Fruit fly (Drosophila melanogaster) whole organism, wandering third instar larva: ENCODE data around the gene S1P.

ENCODE experiments used
- Abd-B ChIP-seq: fragments of >200 bp; optimal IDR thresholded peaks from 2 replicates; lab custom pipeline; 2017; ENCODE audit warnings: missing biosample characterization, missing genetic modification characterization
- CrebA ChIP-seq: fragments of 200-800 bp; sonication (Bioruptor generic); optimal IDR thresholded peaks from 2 replicates; lab custom pipeline; 2016; ENCODE audit warnings: missing biosample characterization, mild to moderate bottlenecking, missing genetic modification characterization, borderline replicate concordance
- Dif ChIP-seq: fragments of 200-275, 200-300 bp; sonication (Bioruptor generic); optimal IDR thresholded peaks from 2 replicates; lab custom pipeline; 2018; ENCODE audit warnings: missing biosample characterization, missing genetic modification characterization; ENCODE audit not compliant: partially characterized antibody
- Hnf4 ChIP-seq: fragments of 200-800 bp; sonication (Bioruptor generic); optimal IDR thresholded peaks from 2 replicates; lab custom pipeline; 2016; ENCODE audit warnings: missing biosample characterization, mild to moderate bottlenecking, missing genetic modification characterization
- Hr78 ChIP-seq: fragments of >200 bp; optimal IDR thresholded peaks from 2 replicates; lab custom pipeline; 2017; ENCODE audit warnings: missing biosample characterization, missing genetic modification characterization
- brk ChIP-seq: fragments of 200-800 bp; sonication (Bioruptor generic); optimal IDR thresholded peaks from 2 replicates; lab custom pipeline; 2016; ENCODE audit warnings: missing biosample characterization, mild to moderate bottlenecking, missing genetic modification characterization
- dl ChIP-seq, 2 experiments: fragments of 175-275, 200-275 bp in 1 of 2; fragments of 200-275 bp in 1 of 2; sonication (Bioruptor generic); optimal IDR thresholded peaks; lab custom pipeline; 2018; ENCODE audit warnings: mild to moderate bottlenecking in 2 of 2, missing biosample characterization in 2 of 2, missing genetic modification characterization in 2 of 2, moderate library complexity in 2 of 2; ENCODE audit not compliant: partially characterized antibody in 2 of 2, insufficient read depth in 1 of 2
- dmrt93B ChIP-seq: fragments of 200-800 bp; sonication (Bioruptor generic); optimal IDR thresholded peaks from 2 replicates; lab custom pipeline; 2018; ENCODE audit warnings: missing biosample characterization, mild to moderate bottlenecking, missing genetic modification characterization
- dsf ChIP-seq: sonication (Bioruptor generic); optimal IDR thresholded peaks from 2 replicates; lab custom pipeline; 2016; ENCODE audit warnings: missing biosample characterization, missing genetic modification characterization, borderline replicate concordance
- ey ChIP-seq: fragments of 200-800 bp; sonication (Bioruptor generic); optimal IDR thresholded peaks from 2 replicates; lab custom pipeline; 2016; ENCODE audit warnings: missing biosample characterization, missing genetic modification characterization
- h ChIP-seq: fragments of 200-800 bp; sonication (Bioruptor generic); optimal IDR thresholded peaks from 3 replicates; lab custom pipeline; 2016; ENCODE audit warnings: missing biosample characterization, mild to moderate bottlenecking, missing genetic modification characterization
- pan ChIP-seq: fragments of >200 bp; optimal IDR thresholded peaks from 2 replicates; lab custom pipeline; 2017
- psq ChIP-seq: fragments of 200-800 bp; sonication (Bioruptor generic); optimal IDR thresholded peaks from 3 replicates; lab custom pipeline; 2017; ENCODE audit warnings: missing biosample characterization, mild to moderate bottlenecking, missing genetic modification characterization, moderate library complexity
- sage ChIP-seq: fragments of 200-800 bp; sonication (Bioruptor generic); optimal IDR thresholded peaks from 2 replicates; lab custom pipeline; 2016; ENCODE audit warnings: missing biosample characterization, mild to moderate bottlenecking, missing genetic modification characterization

DNA sequence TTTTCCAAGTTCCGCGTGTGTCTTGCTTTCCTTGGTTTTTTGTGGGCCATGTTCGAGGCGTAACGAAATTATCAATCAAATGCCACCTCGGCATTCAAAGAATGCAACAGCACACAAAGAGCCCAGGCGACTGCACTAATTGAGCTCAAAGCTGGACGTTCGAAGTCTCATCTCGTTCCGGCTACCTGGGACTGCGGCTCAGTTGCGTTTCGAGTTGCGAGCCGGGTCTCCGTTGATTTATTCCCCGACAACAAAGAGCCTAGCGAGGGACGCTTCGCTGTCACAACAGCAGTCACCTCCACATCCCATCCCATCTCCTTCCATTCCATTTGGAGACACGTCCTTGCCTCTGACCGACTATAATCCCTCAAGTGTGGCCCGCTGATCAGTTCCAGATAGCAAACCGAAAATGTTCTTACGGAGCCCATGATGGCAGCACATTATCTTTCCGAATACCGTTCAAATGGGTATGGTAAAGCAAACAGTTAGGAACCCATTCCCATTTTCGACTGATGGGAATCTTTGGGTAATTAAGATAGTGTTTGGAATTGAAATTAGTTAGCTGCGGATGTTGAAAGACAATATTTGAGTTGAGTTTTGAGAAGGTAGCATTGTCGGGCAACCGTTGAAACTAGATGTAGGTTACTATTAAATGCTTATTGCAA lies 25.9 kb upstream of the S1P start:
- no peak for TF ChIP-seq dl (GFP tag; optimal IDR thresholded peaks at IDR 0.05; lab: Kevin White, UChicago; ENCODE audit: insufficient read depth in 1 of 2, partially characterized antibody in 2 of 2)
- TF ChIP-seq sage (GFP tag; lab: Kevin White, UChicago), result no peak
- no peak for TF ChIP-seq h (GFP tag; lab: Kevin White, UChicago)
- no peak for TF ChIP-seq Hr78 (GFP tag; lab: Kevin White, UChicago)
- no peak for TF ChIP-seq pan (lab: Kevin White, UChicago)
- TF ChIP-seq CrebA (GFP tag; lab: Kevin White, UChicago), result no peak
- TF ChIP-seq Abd-B, result no peak
- TF ChIP-seq psq (GFP tag; lab: Kevin White, UChicago), result no peak
- TF ChIP-seq Dif (GFP tag; lab: Kevin White, UChicago), result no peak
- no peak for TF ChIP-seq ey (GFP tag; lab: Kevin White, UChicago)
- TF ChIP-seq brk (GFP tag; lab: Kevin White, UChicago), result no peak
- no peak for TF ChIP-seq Hnf4
- TF ChIP-seq dmrt93B (GFP tag; lab: Kevin White, UChicago), result no peak
- TF ChIP-seq dsf, result no peak
